Fruit fly (Drosophila melanogaster) whole organism, prepupa: Measurements from ENCODE around the gene CG31019.

ENCODE experiments used
- CG10631 ChIP-seq: fragments of 200-800 bp; sonication (Bioruptor generic); optimal IDR thresholded peaks from 2 replicates; lab custom pipeline; 2016; ENCODE audit warnings: missing biosample characterization, missing genetic modification characterization
- CG11762 ChIP-seq: fragments of 200-800 bp; sonication (Bioruptor generic); optimal IDR thresholded peaks from 3 replicates; lab custom pipeline; 2016; ENCODE audit warnings: missing biosample characterization, missing genetic modification characterization; ENCODE audit not compliant: insufficient read depth
- CG3032 ChIP-seq: fragments of 200-800 bp; optimal IDR thresholded peaks from 2 replicates; lab custom pipeline; 2019; ENCODE audit warnings: missing biosample characterization, mild to moderate bottlenecking, missing genetic modification characterization, moderate library complexity
- CG6792 ChIP-seq: fragments of 200-800 bp; sonication (Bioruptor generic); optimal IDR thresholded peaks from 3 replicates; lab custom pipeline; 2016; ENCODE audit warnings: missing biosample characterization, missing genetic modification characterization
- CG6808 ChIP-seq: fragments of 200-800 bp; sonication (Bioruptor generic); optimal IDR thresholded peaks from 3 replicates; lab custom pipeline; 2017; ENCODE audit warnings: missing biosample characterization, missing genetic modification characterization, mild to moderate bottlenecking, moderate library complexity, missing genetic modification reagents
- CG8119 ChIP-seq: fragments of 200-800 bp; sonication (Bioruptor generic); IDR thresholded peaks from 3 replicates; pipeline ENCODE4 v1.3.6; 2022; ENCODE audit warnings: missing biosample characterization, missing genetic modification characterization
- CG9139 ChIP-seq: fragments of 200-800 bp; sonication (Bioruptor generic); optimal IDR thresholded peaks from 3 replicates; lab custom pipeline; 2017; ENCODE audit warnings: missing biosample characterization, mild to moderate bottlenecking, missing genetic modification characterization
- Ets96B ChIP-seq: fragments of 200-800 bp; optimal IDR thresholded peaks from 2 replicates; lab custom pipeline; 2019; ENCODE audit warnings: missing biosample characterization, mild to moderate bottlenecking, missing genetic modification characterization, moderate library complexity
- Sox102F ChIP-seq: fragments of 200-800 bp; sonication (Bioruptor generic); optimal IDR thresholded peaks from 2 replicates; lab custom pipeline; 2016; ENCODE audit warnings: missing biosample characterization, mild to moderate bottlenecking, missing genetic modification characterization
- acj6 ChIP-seq: fragments of 200-800 bp; sonication (Bioruptor generic); optimal IDR thresholded peaks from 3 replicates; lab custom pipeline; 2016; ENCODE audit warnings: missing biosample characterization, missing genetic modification characterization
- dac ChIP-seq: fragments of 200-800 bp; sonication (Bioruptor generic); optimal IDR thresholded peaks from 2 replicates; lab custom pipeline; 2017; ENCODE audit warnings: missing biosample characterization, mild to moderate bottlenecking, missing genetic modification characterization
- salr ChIP-seq, 2 experiments: fragments of 200-800 bp; sonication (Bioruptor generic); optimal IDR thresholded peaks; 3 replicates each; lab custom pipeline; 2016 to 2018; ENCODE audit warnings: missing biosample characterization in 2 of 2, missing genetic modification characterization in 2 of 2, mild to moderate bottlenecking in 1 of 2
- spab ChIP-seq: fragments of 200-800 bp; sonication (Bioruptor generic); optimal IDR thresholded peaks from 2 replicates; lab custom pipeline; 2017; ENCODE audit warnings: missing biosample characterization, mild to moderate bottlenecking, missing genetic modification characterization, missing genetic modification reagents

DNA sequence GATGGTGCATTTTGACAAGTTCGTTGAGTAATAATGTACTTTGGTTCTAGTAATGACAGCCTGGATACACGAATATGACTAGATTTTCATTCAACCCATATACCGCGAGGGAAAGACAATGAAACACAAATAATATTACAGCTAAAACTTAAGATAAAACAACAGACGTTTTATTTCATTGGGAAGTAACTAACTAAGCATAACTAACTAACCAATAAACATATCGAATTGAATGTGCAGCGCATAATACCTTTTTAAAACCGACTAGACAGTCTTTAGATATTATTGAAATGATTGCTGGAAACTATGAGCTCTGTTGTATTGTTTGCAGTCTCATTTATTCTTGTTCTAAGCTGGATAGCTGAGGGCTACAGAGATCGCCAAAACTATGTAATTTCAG is 9.1 kb downstream of the CG31019 start, which contains the start of gene CG31016:
- TF ChIP-seq salr (GFP tag; optimal IDR thresholded peaks at IDR 0.05; lab: Kevin White, UChicago): no peak
- no peak for TF ChIP-seq acj6 (GFP tag; lab: Kevin White, UChicago)
- TF ChIP-seq CG10631 (GFP tag; lab: Kevin White, UChicago): no peak
- TF ChIP-seq CG11762 (GFP tag; lab: Kevin White, UChicago): no peak
- TF ChIP-seq Sox102F (GFP tag; lab: Kevin White, UChicago): no peak
- TF ChIP-seq CG6808 (GFP tag; lab: Kevin White, UChicago): no peak
- no peak for TF ChIP-seq CG3032
- TF ChIP-seq spab (GFP tag; lab: Kevin White, UChicago): no peak
- TF ChIP-seq CG9139 (GFP tag; lab: Kevin White, UChicago): no peak
- TF ChIP-seq CG8119 (GFP tag; lab: Robert Waterston, UW): no peak
- no peak for TF ChIP-seq dac (GFP tag; lab: Kevin White, UChicago)
- no peak for TF ChIP-seq Ets96B (tag; lab: Kevin White, UChicago)
- TF ChIP-seq CG6792 (GFP tag; lab: Kevin White, UChicago): no peak
